Worm (Caenorhabditis elegans): ENCODE results near the gene rpl-12.

DNA sequence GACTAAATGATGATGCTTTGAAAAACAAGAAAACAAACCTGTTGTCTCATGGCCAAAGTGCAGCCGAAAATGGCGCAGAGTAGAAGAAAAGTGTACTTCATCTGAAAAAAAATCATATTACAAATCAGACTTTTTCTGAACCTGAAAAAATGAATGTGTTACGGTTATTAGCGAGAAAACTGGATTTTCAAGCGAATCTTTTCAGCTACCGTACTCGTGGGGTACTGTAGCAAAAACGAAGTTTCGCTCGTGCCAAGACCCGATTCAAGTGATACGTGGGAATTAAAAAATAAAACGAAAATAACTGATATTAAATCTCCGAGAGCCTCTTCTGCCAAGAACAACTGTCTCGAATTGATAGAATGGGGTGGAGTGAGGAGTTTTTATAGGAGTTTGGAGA lies 11.8 kb upstream of the rpl-12 start, which contains the start of gene ttr-51:
- TF ChIP-seq nfya-1 (tag; optimal IDR thresholded peaks at IDR 0.05; ENCODE audit: borderline replicate concordance, insufficient read depth) (no peak), unc-130 (GFP tag; optimal IDR thresholded peaks at IDR 0.05) (no peak), ama-1 (optimal IDR thresholded peaks at IDR 0.05) (no peak), ama-1 (GFP tag; optimal IDR thresholded peaks at IDR 0.05) (no peak), pbrm-1 (GFP tag; IDR thresholded peaks at IDR 0.05) (no peak), zfh-2 (GFP tag; conservative IDR thresholded peaks at IDR 0.05) (no peak), snpc-4 (GFP tag; optimal IDR thresholded peaks at IDR 0.05) (no peak), snpc-4 (tag; optimal IDR thresholded peaks at IDR 0.05) (no peak), die-1 (tag; optimal IDR thresholded peaks at IDR 0.05) (no peak), Y79H2A.3 (GFP tag; conservative IDR thresholded peaks at IDR 0.05) (no peak), egrh-3 (GFP tag; IDR thresholded peaks at IDR 0.05) (no peak), hlh-12 (tag; optimal IDR thresholded peaks at IDR 0.05) (no peak), F49E8.2 (tag; optimal IDR thresholded peaks at IDR 0.05; ENCODE audit: insufficient read depth) (no peak), tbx-9 (tag; optimal IDR thresholded peaks at IDR 0.05; ENCODE audit: borderline replicate concordance) (no peak), gei-17 (GFP tag; optimal IDR thresholded peaks at IDR 0.05) (no peak)
